Worm (Caenorhabditis elegans) whole organism, L3 larva: Measurements from ENCODE around the gene str-206.

Source experiments
- R02D3.7 ChIP-seq: fragments of 150-350 bp; optimal IDR thresholded peaks from 2 replicates; lab custom pipeline; 2014; ENCODE audit warnings: missing biosample characterization, missing genetic modification characterization
- ZK546.5 ChIP-seq: sonication (generic microtip); optimal IDR thresholded peaks from 2 replicates; lab custom pipeline; 2017; ENCODE audit warnings: missing biosample characterization, missing genetic modification characterization
- aly-2 ChIP-seq: fragments of 150-350 bp; optimal IDR thresholded peaks from 2 replicates; lab custom pipeline; 2014; ENCODE audit warnings: missing biosample characterization, missing genetic modification characterization
- ama-1 ChIP-seq: fragments of 150-350 bp; optimal IDR thresholded peaks from 2 replicates; lab custom pipeline; 2018
- ceh-16 ChIP-seq: sonication (generic microtip); optimal IDR thresholded peaks from 2 replicates; lab custom pipeline; 2017; ENCODE audit warnings: missing biosample characterization, missing genetic modification characterization
- ceh-28 ChIP-seq: fragments of 150-350 bp; optimal IDR thresholded peaks from 2 replicates; lab custom pipeline; 2014; ENCODE audit warnings: missing biosample characterization, missing genetic modification reagents, missing genetic modification characterization
- ceh-82 ChIP-seq: fragments of 150-350 bp; optimal IDR thresholded peaks from 2 replicates; lab custom pipeline; 2014; ENCODE audit warnings: missing biosample characterization, missing genetic modification characterization
- ceh-9 ChIP-seq: sonication (generic microtip); optimal IDR thresholded peaks from 2 replicates; lab custom pipeline; 2018; ENCODE audit warnings: missing biosample characterization, missing genetic modification characterization
- daf-12 ChIP-seq: fragments of 150-350 bp; optimal IDR thresholded peaks from 2 replicates; lab custom pipeline; 2014; ENCODE audit warnings: missing biosample characterization, missing genetic modification reagents, missing genetic modification characterization
- egl-27 ChIP-seq: sonication (generic microtip); optimal IDR thresholded peaks from 4 replicates; lab custom pipeline; 2017; ENCODE audit warnings: missing biosample characterization, missing genetic modification reagents, missing genetic modification characterization
- egl-5 ChIP-seq: fragments of 150-350 bp; optimal IDR thresholded peaks from 2 replicates; lab custom pipeline; 2017; ENCODE audit warnings: missing biosample characterization, missing genetic modification reagents, missing genetic modification characterization, inconsistent platforms
- elt-1 ChIP-seq: fragments of 150-350 bp; optimal IDR thresholded peaks from 2 replicates; lab custom pipeline; 2014; ENCODE audit warnings: missing biosample characterization, missing genetic modification characterization
- elt-2 ChIP-seq: sonication (generic microtip); optimal IDR thresholded peaks from 2 replicates; lab custom pipeline; 2016; ENCODE audit warnings: missing genetic modification reagents, mild to moderate bottlenecking, missing genetic modification characterization, missing compliant biosample characterization
- elt-3 ChIP-seq, 3 experiments: fragments of 150-350 bp in 1 of 3; sonication (generic microtip) in 2 of 3; optimal IDR thresholded peaks; 2 replicates in 2 of 3; 4 replicates in 1 of 3; lab custom pipeline; 2014 to 2017; ENCODE audit warnings: missing biosample characterization in 3 of 3, missing genetic modification characterization in 3 of 3
- eor-1 ChIP-seq, 2 experiments: fragments of 150-350 bp; optimal IDR thresholded peaks; 2 replicates each; lab custom pipeline; 2014 to 2018; ENCODE audit warnings: missing biosample characterization in 2 of 2, missing genetic modification characterization in 2 of 2
- fkh-10 ChIP-seq: sonication (generic microtip); optimal IDR thresholded peaks from 2 replicates; lab custom pipeline; 2017; ENCODE audit warnings: missing biosample characterization, missing genetic modification reagents, missing genetic modification characterization
- fkh-2 ChIP-seq: fragments of 150-350 bp; optimal IDR thresholded peaks from 2 replicates; lab custom pipeline; 2014; ENCODE audit warnings: missing biosample characterization, missing genetic modification reagents, missing genetic modification characterization
- fos-1 ChIP-seq: fragments of 150-350 bp; optimal IDR thresholded peaks from 2 replicates; lab custom pipeline; 2014; ENCODE audit warnings: missing biosample characterization, missing genetic modification characterization
- hmg-11 ChIP-seq: sonication (generic microtip); optimal IDR thresholded peaks from 2 replicates; lab custom pipeline; 2016; ENCODE audit warnings: missing genetic modification characterization, missing compliant biosample characterization
- jun-1 ChIP-seq: fragments of 150-350 bp; optimal IDR thresholded peaks from 2 replicates; lab custom pipeline; 2014; ENCODE audit warnings: missing biosample characterization, missing genetic modification reagents, missing genetic modification characterization
- lin-15B ChIP-seq: fragments of 150-350 bp; optimal IDR thresholded peaks from 2 replicates; lab custom pipeline; 2014; ENCODE audit warnings: missing biosample characterization, missing genetic modification characterization
- lin-39 ChIP-seq: fragments of 150-350 bp; optimal IDR thresholded peaks from 2 replicates; lab custom pipeline; 2018; ENCODE audit warnings: missing biosample characterization, missing genetic modification reagents, missing genetic modification characterization
- lsy-12 ChIP-seq: sonication (generic microtip); optimal IDR thresholded peaks from 2 replicates; lab custom pipeline; 2016; ENCODE audit warnings: mild to moderate bottlenecking, missing genetic modification characterization, missing compliant biosample characterization
- mdl-1 ChIP-seq: fragments of 150-350 bp; optimal IDR thresholded peaks from 2 replicates; lab custom pipeline; 2014; ENCODE audit warnings: missing biosample characterization, missing genetic modification characterization
- mml-1 ChIP-seq: fragments of 150-350 bp; sonication (generic microtip); optimal IDR thresholded peaks from 3 replicates; lab custom pipeline; 2014; ENCODE audit warnings: missing biosample characterization, missing genetic modification characterization
- nfya-1 ChIP-seq: sonication (generic microtip); optimal IDR thresholded peaks from 2 replicates; lab custom pipeline; 2017; ENCODE audit warnings: missing genetic modification characterization, mild to moderate bottlenecking, missing compliant biosample characterization, antibody characterized with exemption, moderate library complexity; ENCODE audit not compliant: insufficient read depth
- nhr-11 ChIP-seq: fragments of 150-350 bp; optimal IDR thresholded peaks from 2 replicates; lab custom pipeline; 2014; ENCODE audit warnings: missing biosample characterization, missing genetic modification characterization
- nhr-12 ChIP-seq: fragments of 150-350 bp; optimal IDR thresholded peaks from 2 replicates; lab custom pipeline; 2014; ENCODE audit warnings: missing biosample characterization, missing genetic modification characterization
- nhr-23 ChIP-seq: fragments of 150-350 bp; optimal IDR thresholded peaks from 2 replicates; lab custom pipeline; 2014; ENCODE audit warnings: missing biosample characterization, missing genetic modification reagents, missing genetic modification characterization
- nhr-237 ChIP-seq: fragments of 150-350 bp; optimal IDR thresholded peaks from 2 replicates; lab custom pipeline; 2014; ENCODE audit warnings: missing biosample characterization, missing genetic modification characterization
- nhr-25 ChIP-seq: sonication (generic microtip); optimal IDR thresholded peaks from 2 replicates; lab custom pipeline; 2017; ENCODE audit warnings: missing biosample characterization, missing genetic modification characterization
- nhr-28 ChIP-seq: fragments of 150-350 bp; optimal IDR thresholded peaks from 2 replicates; lab custom pipeline; 2014; ENCODE audit warnings: missing biosample characterization, missing genetic modification characterization
- nhr-43 ChIP-seq: sonication (generic microtip); optimal IDR thresholded peaks from 2 replicates; lab custom pipeline; 2016; ENCODE audit warnings: mild to moderate bottlenecking, missing genetic modification characterization, missing compliant biosample characterization; ENCODE audit not compliant: poor library complexity, severe bottlenecking
- nhr-67 ChIP-seq: fragments of 150-350 bp; optimal IDR thresholded peaks from 2 replicates; lab custom pipeline; 2014; ENCODE audit warnings: missing biosample characterization, missing genetic modification characterization
- nhr-76 ChIP-seq: fragments of 150-350 bp; sonication (generic microtip); optimal IDR thresholded peaks from 5 replicates; lab custom pipeline; 2014; ENCODE audit warnings: missing biosample characterization, missing genetic modification characterization
- nhr-77 ChIP-seq: fragments of 150-350 bp; optimal IDR thresholded peaks from 2 replicates; lab custom pipeline; 2014; ENCODE audit warnings: missing biosample characterization, missing genetic modification characterization
- pha-4 ChIP-seq: fragments of 150-350 bp; optimal IDR thresholded peaks from 2 replicates; lab custom pipeline; 2014; ENCODE audit warnings: missing biosample characterization, missing genetic modification reagents, missing genetic modification characterization
- pqm-1 ChIP-seq: fragments of 150-350 bp; optimal IDR thresholded peaks from 2 replicates; lab custom pipeline; 2017; ENCODE audit warnings: missing biosample characterization, missing genetic modification characterization, inconsistent platforms
- sea-2 ChIP-seq: fragments of 150-350 bp; sonication (generic microtip); optimal IDR thresholded peaks from 4 replicates; lab custom pipeline; 2014; ENCODE audit warnings: missing biosample characterization, missing genetic modification reagents, missing genetic modification characterization
- skn-1 ChIP-seq: fragments of 150-350 bp; optimal IDR thresholded peaks from 2 replicates; lab custom pipeline; 2014; ENCODE audit warnings: missing biosample characterization, missing genetic modification characterization
- snpc-4 ChIP-seq: fragments of 150-350 bp; optimal IDR thresholded peaks from 2 replicates; lab custom pipeline; 2014; ENCODE audit warnings: missing biosample characterization, missing genetic modification characterization
- tbx-2 ChIP-seq: sonication (generic microtip); optimal IDR thresholded peaks from 2 replicates; lab custom pipeline; 2016; ENCODE audit warnings: mild to moderate bottlenecking, missing genetic modification characterization, missing compliant biosample characterization
- unc-39 ChIP-seq: sonication (generic microtip); optimal IDR thresholded peaks from 4 replicates; lab custom pipeline; 2017; ENCODE audit warnings: missing biosample characterization, missing genetic modification characterization
- unc-62 ChIP-seq: fragments of 150-350 bp; sonication (generic microtip); optimal IDR thresholded peaks from 4 replicates; lab custom pipeline; 2014; ENCODE audit warnings: missing biosample characterization, missing genetic modification reagents, missing genetic modification characterization
- zag-1 ChIP-seq: fragments of 150-350 bp; optimal IDR thresholded peaks from 2 replicates; lab custom pipeline; 2014; ENCODE audit warnings: missing biosample characterization, missing genetic modification characterization
- ztf-11 ChIP-seq: fragments of 150-350 bp; optimal IDR thresholded peaks from 2 replicates; lab custom pipeline; 2014; ENCODE audit warnings: missing biosample characterization, missing genetic modification characterization
- ztf-4 ChIP-seq: fragments of 150-350 bp; optimal IDR thresholded peaks from 2 replicates; lab custom pipeline; 2014; ENCODE audit warnings: missing biosample characterization, missing genetic modification characterization

The str-206 gene

ce11 chrV:6227326-6228246 lies 9.7 kb downstream of the str-206 start:
- TF ChIP-seq ama-1 (peak; percentile 99), nhr-76 (tag; lab: Kevin White, UChicago) (no peak), nhr-28 (tag; lab: Kevin White, UChicago) (no peak), egl-27 (no peak), sea-2 (GFP tag; lab: Kevin White, UChicago) (no peak), nfya-1 (tag; lab: Kevin White, UChicago) (peak; percentile 91), R02D3.7 (tag; lab: Kevin White, UChicago) (peak; percentile 71), mdl-1 (tag; lab: Kevin White, UChicago) (peak; percentile 95), lin-15B (tag; lab: Kevin White, UChicago) (peak; percentile 24), mml-1 (no peak), snpc-4 (tag; lab: Kevin White, UChicago) (peak; percentile 66), ztf-11 (no peak), zag-1 (tag; lab: Kevin White, UChicago) (peak; percentile 85), skn-1 (tag; lab: Kevin White, UChicago) (peak; percentile 22), ceh-28 (tag; lab: Kevin White, UChicago) (peak; percentile 62), pha-4 (tag; lab: Kevin White, UChicago) (peak; percentile 97), unc-39 (tag; lab: Kevin White, UChicago) (no peak), ZK546.5 (tag; lab: Kevin White, UChicago) (no peak), jun-1 (tag; lab: Kevin White, UChicago) (peak; percentile 96), ceh-16 (tag; lab: Kevin White, UChicago) (peak; percentile 27), hmg-11 (tag; lab: Kevin White, UChicago) (peak; percentile 97), elt-2 (tag; lab: Kevin White, UChicago) (peak; percentile 86), nhr-237 (tag; lab: Kevin White, UChicago) (no peak), nhr-67 (no peak), fos-1 (tag; lab: Kevin White, UChicago) (no peak), eor-1 (tag; optimal IDR thresholded peaks at IDR 0.05; lab: Kevin White, UChicago) (no peak), fkh-10 (GFP tag; lab: Kevin White, UChicago) (peak; percentile 83), unc-62 (peak; percentile 75), aly-2 (tag; lab: Kevin White, UChicago) (no peak), lin-39 (tag; lab: Kevin White, UChicago) (peak; percentile 96), lsy-12 (tag; lab: Kevin White, UChicago) (peak; percentile 96), nhr-12 (tag; lab: Kevin White, UChicago) (no peak), nhr-23 (tag; lab: Kevin White, UChicago) (peak; percentile 92), egl-5 (tag; lab: Kevin White, UChicago) (peak; percentile 59), ztf-4 (tag; lab: Kevin White, UChicago) (peak; percentile 84), ceh-82 (tag; lab: Kevin White, UChicago) (peak; percentile 59), elt-1 (tag; lab: Kevin White, UChicago) (peak; percentile 86), elt-3 (tag; optimal IDR thresholded peaks at IDR 0.05; lab: Kevin White, UChicago) (peak in 1 of 3 experiments; percentile 20), nhr-77 (no peak), daf-12 (tag; lab: Kevin White, UChicago) (no peak), nhr-11 (tag; lab: Kevin White, UChicago) (peak; percentile 93), fkh-2 (tag; lab: Kevin White, UChicago) (no peak), ceh-9 (tag; lab: Kevin White, UChicago) (no peak), pqm-1 (tag; lab: Kevin White, UChicago) (peak; percentile 93), nhr-25 (tag; lab: Kevin White, UChicago) (peak; percentile 73), tbx-2 (peak; percentile 90), nhr-43 (tag; lab: Kevin White, UChicago) (peak; percentile 91)
- TF ChIP-seq, all 47 proteins: peak for 29
